Fruit fly (Drosophila melanogaster) whole organism, wandering third instar larva: ENCODE data around the gene CG31802.

Source experiments
- Dfd ChIP-seq: fragments of >200 bp; optimal IDR thresholded peaks from 2 replicates; lab custom pipeline; 2017; ENCODE audit warnings: missing biosample characterization, missing genetic modification characterization
- Myc ChIP-seq: fragments of >200 bp; optimal IDR thresholded peaks from 2 replicates; lab custom pipeline; 2017
- foxo ChIP-seq, 2 experiments: fragments of 200-800 bp; sonication (Bioruptor generic); optimal IDR thresholded peaks; 2 replicates in 1 of 2; 3 replicates in 1 of 2; lab custom pipeline; 2016 to 2017; ENCODE audit warnings: missing biosample characterization in 2 of 2, missing genetic modification characterization in 2 of 2
- pan ChIP-seq: fragments of >200 bp; optimal IDR thresholded peaks from 2 replicates; lab custom pipeline; 2017
- tai ChIP-seq: sonication (Bioruptor generic); optimal IDR thresholded peaks from 2 replicates; lab custom pipeline; 2016; ENCODE audit warnings: missing biosample characterization, missing genetic modification characterization
- usp ChIP-seq: fragments of >200 bp; optimal IDR thresholded peaks from 2 replicates; lab custom pipeline; 2017; ENCODE audit warnings: missing biosample characterization, missing genetic modification characterization

CG31802 gene

DNA sequence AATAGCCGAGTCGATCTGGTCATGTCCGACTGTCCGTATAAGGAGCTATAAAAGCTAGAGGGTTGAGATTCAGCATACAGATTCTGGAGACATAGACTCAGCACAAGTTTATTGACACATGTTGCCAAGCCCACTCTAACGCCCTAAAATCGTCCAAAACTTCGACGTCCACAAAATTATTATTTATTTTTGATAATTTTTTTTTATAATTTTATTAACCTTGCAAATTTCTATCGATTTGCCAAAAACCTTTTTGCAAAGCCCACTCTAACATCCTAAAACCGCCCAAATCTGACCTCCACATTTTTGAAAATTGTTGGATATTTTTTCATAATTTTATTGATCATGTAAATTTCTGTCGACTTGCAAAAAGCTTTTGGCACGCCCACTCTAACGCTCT, 49.9 kb downstream of the CG31802 start, which contains the start of gene JMJD4:
JMJD4 (minus strand) TSS at position 101 of the 400 bp plus-strand sequence.
- TF ChIP-seq usp (GFP tag; lab: Kevin White, UChicago) (no peak), pan (lab: Kevin White, UChicago) (no peak), foxo (GFP tag; optimal IDR thresholded peaks at IDR 0.05; lab: Kevin White, UChicago) (no peak), Dfd (peak; percentile 11)
- TF ChIP-seq, all 38 proteins: peak for 1

DNA sequence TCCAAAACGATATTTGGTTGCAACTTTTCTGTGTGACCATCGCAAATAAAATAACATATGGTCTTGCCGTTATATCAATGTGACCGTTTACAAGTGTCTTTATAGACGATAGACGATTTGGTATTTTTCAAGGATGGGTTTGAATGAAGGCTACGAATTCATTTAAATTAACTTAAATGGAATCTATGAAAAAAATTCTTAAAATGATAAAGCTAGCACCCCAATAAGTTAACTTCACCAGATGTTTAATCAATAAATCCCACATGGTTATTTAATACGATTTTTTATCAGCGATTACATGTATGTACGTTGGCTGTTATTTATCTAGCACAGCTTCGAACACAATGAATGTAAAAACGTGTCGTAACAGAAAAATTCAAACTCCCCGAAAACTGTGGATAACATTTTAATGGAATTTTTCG, 50.4 kb downstream of the CG31802 start:
- TF ChIP-seq tai (GFP tag; lab: Kevin White, UChicago) (no peak), Myc (peak; percentile 77), foxo (GFP tag; optimal IDR thresholded peaks at IDR 0.05; lab: Kevin White, UChicago) (no peak)
